Worm (Caenorhabditis elegans) whole organism, young adult: ENCODE measurements around the gene hrg-9.

Experiments
- Y56A3A.18 ChIP-seq: fragments of 200-800 bp; sonication (Bioruptor generic); IDR thresholded peaks from 2 replicates; pipeline ENCODE4 v1.3.6; 2022; ENCODE audit warnings: missing genetic modification reagents, missing genetic modification characterization, missing compliant biosample characterization
- atf-7 ChIP-seq: sonication (generic microtip); optimal IDR thresholded peaks from 2 replicates; lab custom pipeline; 2017; ENCODE audit warnings: mild to moderate bottlenecking, missing genetic modification characterization, missing compliant biosample characterization
- cebp-1 ChIP-seq, 2 experiments: fragments of 200-800 bp in 1 of 2; sonication (Bioruptor generic) in 1 of 2; sonication (generic microtip) in 1 of 2; IDR thresholded peaks in 1 of 2; optimal IDR thresholded peaks in 1 of 2; 2 replicates each; pipeline versions ENCODE4 v1.3.6 to Lab custom; 2017 to 2022; ENCODE audit warnings: missing compliant biosample characterization in 2 of 2, missing genetic modification characterization in 2 of 2, mild to moderate bottlenecking in 1 of 2, missing genetic modification reagents in 1 of 2, moderate library complexity in 1 of 2
- him-1 ChIP-seq: sonication (generic microtip); optimal IDR thresholded peaks from 2 replicates; lab custom pipeline; 2016; ENCODE audit warnings: missing genotype, missing genetic modification reagents, missing genetic modification characterization, missing compliant biosample characterization
- hlh-12 ChIP-seq: sonication (generic microtip); optimal IDR thresholded peaks from 2 replicates; lab custom pipeline; 2016; ENCODE audit warnings: missing genetic modification characterization, missing compliant biosample characterization
- mcd-1 ChIP-seq: fragments of 200-800 bp; sonication (Bioruptor generic); IDR thresholded peaks from 2 replicates; pipeline ENCODE4 v1.3.6; 2022; ENCODE audit warnings: missing genetic modification reagents, missing genetic modification characterization, missing compliant biosample characterization
- pha-4 ChIP-seq: fragments of 150-350 bp; sonication (generic microtip); optimal IDR thresholded peaks from 2 replicates; lab custom pipeline; 2014; ENCODE audit warnings: missing biosample characterization, missing genetic modification reagents, missing genetic modification characterization

DNA sequence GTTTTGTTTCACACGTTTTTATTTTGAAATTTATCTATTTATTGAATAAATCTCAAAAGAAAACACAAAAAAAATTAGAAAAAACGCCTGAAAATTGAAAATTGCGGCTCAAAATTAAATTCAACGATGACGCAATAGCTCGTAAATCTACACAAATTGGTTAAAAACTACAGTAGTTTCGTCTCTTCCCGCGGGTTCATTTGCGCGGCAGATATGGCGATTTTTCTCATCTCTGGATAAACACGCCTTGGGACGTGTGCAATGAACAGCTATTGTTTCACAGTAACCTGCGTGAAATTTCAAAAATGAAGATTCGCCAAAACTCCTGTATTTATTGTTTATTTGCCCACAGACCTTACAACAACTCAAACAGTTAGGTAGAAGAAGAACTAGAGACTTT is 46.1 kb upstream of the hrg-9 start:
- no peak for TF ChIP-seq Y56A3A.18 (GFP tag; lab: Robert Waterston, UW)
- no peak for TF ChIP-seq mcd-1 (GFP tag; lab: Robert Waterston, UW)
- no peak for TF ChIP-seq cebp-1 (GFP tag; IDR thresholded peaks at IDR 0.05; lab: Robert Waterston, UW)
- TF ChIP-seq cebp-1 (tag; optimal IDR thresholded peaks at IDR 0.05; lab: Kevin White, UChicago), result no peak
- TF ChIP-seq him-1 (tag; lab: Kevin White, UChicago), result no peak
- no peak for TF ChIP-seq atf-7
- no peak for TF ChIP-seq hlh-12 (tag; lab: Kevin White, UChicago)
- TF ChIP-seq pha-4 (tag; lab: Kevin White, UChicago), result no peak
